Worm (Caenorhabditis elegans) whole organism, L1 larva: Measurements from ENCODE around the gene nduf-11.
A peak's percentile ranks its signal among the peaks of the same experiment; 100 is the strongest.

Experiments
- C04F5.9 ChIP-seq: sonication (generic microtip); optimal IDR thresholded peaks from 2 replicates; lab custom pipeline; 2016; ENCODE audit warnings: missing genetic modification characterization, missing compliant biosample characterization
- aha-1 ChIP-seq: fragments of 150-350 bp; optimal IDR thresholded peaks from 2 replicates; lab custom pipeline; 2014; ENCODE audit warnings: missing biosample characterization, missing genetic modification characterization
- aly-2 ChIP-seq: fragments of 150-350 bp; optimal IDR thresholded peaks from 2 replicates; lab custom pipeline; 2014; ENCODE audit warnings: missing biosample characterization, missing genetic modification characterization
- ceh-63 ChIP-seq: fragments of 200-800 bp; sonication (Bioruptor generic); optimal IDR thresholded peaks from 2 replicates; lab custom pipeline; 2018; ENCODE audit warnings: mild to moderate bottlenecking, missing genetic modification characterization, missing compliant biosample characterization
- ceh-8 ChIP-seq: fragments of 200-800 bp; sonication (Bioruptor generic); optimal IDR thresholded peaks from 2 replicates; lab custom pipeline; 2018; ENCODE audit warnings: mild to moderate bottlenecking, missing genetic modification characterization, moderate library complexity, missing compliant biosample characterization
- ceh-88 ChIP-seq: fragments of 200-800 bp; sonication (Bioruptor generic); IDR thresholded peaks from 2 replicates; pipeline ENCODE4 v1.3.6; 2022; ENCODE audit warnings: missing genetic modification characterization, missing compliant biosample characterization
- dsc-1 ChIP-seq: sonication (generic microtip); optimal IDR thresholded peaks from 2 replicates; lab custom pipeline; 2016; ENCODE audit warnings: mild to moderate bottlenecking, missing genetic modification characterization, missing compliant biosample characterization
- elt-3 ChIP-seq, 6 experiments: fragments of 150-350 bp in 1 of 6; sonication (generic microtip); optimal IDR thresholded peaks; 2 replicates each; lab custom pipeline; 2017 to 2018; ENCODE audit warnings: missing biosample characterization in 6 of 6, missing genetic modification characterization in 6 of 6, inconsistent platforms in 1 of 6
- fkh-10 ChIP-seq: sonication (generic microtip); optimal IDR thresholded peaks from 2 replicates; lab custom pipeline; 2017; ENCODE audit warnings: missing biosample characterization, missing genetic modification reagents, missing genetic modification characterization
- fkh-4 ChIP-seq: sonication (generic microtip); optimal IDR thresholded peaks from 2 replicates; lab custom pipeline; 2016; ENCODE audit warnings: missing compliant biosample characterization, missing genetic modification characterization, borderline replicate concordance
- fkh-8 ChIP-seq: sonication (generic microtip); optimal IDR thresholded peaks from 2 replicates; lab custom pipeline; 2016; ENCODE audit warnings: mild to moderate bottlenecking, missing genetic modification characterization, missing compliant biosample characterization
- grh-1 ChIP-seq: fragments of 200-800 bp; sonication (Bioruptor generic); IDR thresholded peaks from 2 replicates; pipeline ENCODE4 v1.3.6; 2022; ENCODE audit warnings: missing genetic modification reagents, missing genetic modification characterization, missing compliant biosample characterization
- hlh-4 ChIP-seq: sonication (generic microtip); optimal IDR thresholded peaks from 2 replicates; lab custom pipeline; 2016; ENCODE audit warnings: mild to moderate bottlenecking, missing genetic modification characterization, missing compliant biosample characterization
- hpl-2 ChIP-seq: fragments of 150-350 bp; optimal IDR thresholded peaks from 2 replicates; lab custom pipeline; 2014; ENCODE audit warnings: missing biosample characterization, missing genetic modification reagents, missing genetic modification characterization
- irx-1 ChIP-seq: sonication (generic microtip); optimal IDR thresholded peaks from 2 replicates; lab custom pipeline; 2016; ENCODE audit warnings: missing genetic modification characterization, missing compliant biosample characterization
- isw-1 ChIP-seq: fragments of 200-800 bp; sonication (Bioruptor generic); IDR thresholded peaks from 2 replicates; pipeline ENCODE4 v1.3.6; 2022; ENCODE audit warnings: missing genetic modification characterization, missing compliant biosample characterization
- jun-1 ChIP-seq: fragments of 150-350 bp; optimal IDR thresholded peaks from 2 replicates; lab custom pipeline; 2014; ENCODE audit warnings: missing biosample characterization, missing genetic modification reagents, missing genetic modification characterization
- lin-13 ChIP-seq: fragments of 150-350 bp; optimal IDR thresholded peaks from 2 replicates; lab custom pipeline; 2014; ENCODE audit warnings: missing biosample characterization, missing genetic modification reagents, missing genetic modification characterization
- lin-15B ChIP-seq: fragments of 150-350 bp; sonication (generic microtip); optimal IDR thresholded peaks from 3 replicates; lab custom pipeline; 2014; ENCODE audit warnings: missing biosample characterization, missing genetic modification characterization
- lin-35 ChIP-seq, 2 experiments: fragments of 150-350 bp; optimal IDR thresholded peaks; 2 replicates each; lab custom pipeline; 2014; ENCODE audit warnings: missing biosample characterization in 2 of 2, missing genetic modification characterization in 2 of 2, missing genetic modification reagents in 2 of 2
- lir-3 ChIP-seq: sonication (generic microtip); optimal IDR thresholded peaks from 2 replicates; lab custom pipeline; 2016; ENCODE audit warnings: mild to moderate bottlenecking, missing genetic modification characterization, moderate library complexity, missing compliant biosample characterization; ENCODE audit not compliant: poor library complexity
- mab-9 ChIP-seq: fragments of 200-800 bp; sonication (Bioruptor generic); IDR thresholded peaks from 2 replicates; pipeline ENCODE4 v1.3.6; 2022; ENCODE audit warnings: missing genetic modification reagents, missing genetic modification characterization, missing compliant biosample characterization
- mdl-1 ChIP-seq, 2 experiments: fragments of 150-350 bp; optimal IDR thresholded peaks; 2 replicates each; lab custom pipeline; 2014 to 2017; ENCODE audit warnings: missing biosample characterization in 2 of 2, missing genetic modification characterization in 2 of 2, inconsistent platforms in 1 of 2
- nhr-11 ChIP-seq: fragments of 150-350 bp; optimal IDR thresholded peaks from 2 replicates; lab custom pipeline; 2014; ENCODE audit warnings: missing biosample characterization, missing genetic modification characterization
- nhr-19 ChIP-seq: fragments of 200-800 bp; sonication (Bioruptor generic); conservative IDR thresholded peaks from 2 replicates; pipeline ENCODE4 v1.3.6; 2022; ENCODE audit warnings: missing genetic modification characterization, missing compliant biosample characterization
- nhr-20 ChIP-seq: sonication (generic microtip); optimal IDR thresholded peaks from 2 replicates; lab custom pipeline; 2016; ENCODE audit warnings: mild to moderate bottlenecking, missing genetic modification characterization, missing compliant biosample characterization
- nhr-237 ChIP-seq: fragments of 150-350 bp; optimal IDR thresholded peaks from 2 replicates; lab custom pipeline; 2014; ENCODE audit warnings: missing biosample characterization, missing genetic modification characterization
- nhr-47 ChIP-seq: sonication (generic microtip); optimal IDR thresholded peaks from 2 replicates; lab custom pipeline; 2016; ENCODE audit warnings: mild to moderate bottlenecking, missing genetic modification characterization, moderate library complexity, missing compliant biosample characterization
- nhr-71 ChIP-seq: sonication (generic microtip); optimal IDR thresholded peaks from 2 replicates; lab custom pipeline; 2016; ENCODE audit warnings: mild to moderate bottlenecking, missing genetic modification characterization, moderate library complexity, missing compliant biosample characterization
- nhr-76 ChIP-seq: sonication (generic microtip); optimal IDR thresholded peaks from 2 replicates; lab custom pipeline; 2017; ENCODE audit warnings: missing biosample characterization, missing genetic modification characterization
- nhr-77 ChIP-seq: fragments of 150-350 bp; optimal IDR thresholded peaks from 2 replicates; lab custom pipeline; 2014; ENCODE audit warnings: missing biosample characterization, missing genetic modification characterization
- nhr-84 ChIP-seq: sonication (generic microtip); optimal IDR thresholded peaks from 2 replicates; lab custom pipeline; 2017; ENCODE audit warnings: missing biosample characterization, missing genetic modification characterization
- nhr-85 ChIP-seq: sonication (generic microtip); peaks from one replicate; lab custom pipeline; 2016; ENCODE audit warnings: missing genetic modification characterization, inconsistent platforms, missing compliant biosample characterization
- pag-3 ChIP-seq: sonication (generic microtip); optimal IDR thresholded peaks from 2 replicates; lab custom pipeline; 2017; ENCODE audit warnings: missing genetic modification characterization, mild to moderate bottlenecking, missing compliant biosample characterization, antibody characterized with exemption, borderline replicate concordance; ENCODE audit not compliant: insufficient read depth
- pax-3 ChIP-seq: fragments of 200-800 bp; sonication (Bioruptor generic); optimal IDR thresholded peaks from 2 replicates; lab custom pipeline; 2018; ENCODE audit warnings: mild to moderate bottlenecking, missing genetic modification characterization, moderate library complexity, missing compliant biosample characterization
- pqm-1 ChIP-seq: sonication (generic microtip); optimal IDR thresholded peaks from 3 replicates; lab custom pipeline; 2017; ENCODE audit warnings: missing biosample characterization, missing genetic modification characterization
- rnt-1 ChIP-seq: sonication (generic microtip); optimal IDR thresholded peaks from 2 replicates; lab custom pipeline; 2016; ENCODE audit warnings: mild to moderate bottlenecking, missing genetic modification characterization, moderate library complexity, missing compliant biosample characterization
- skn-1 ChIP-seq: fragments of 150-350 bp; optimal IDR thresholded peaks from 2 replicates; lab custom pipeline; 2014; ENCODE audit warnings: missing biosample characterization, missing genetic modification characterization
- snpc-4 ChIP-seq: fragments of 150-350 bp; optimal IDR thresholded peaks from 2 replicates; lab custom pipeline; 2014; ENCODE audit warnings: missing biosample characterization, missing genetic modification characterization
- snu-23 ChIP-seq: sonication (generic microtip); optimal IDR thresholded peaks from 2 replicates; lab custom pipeline; 2016; ENCODE audit warnings: missing genetic modification characterization, missing compliant biosample characterization
- sox-4 ChIP-seq: sonication (generic microtip); optimal IDR thresholded peaks from 2 replicates; lab custom pipeline; 2016; ENCODE audit warnings: missing genetic modification characterization, missing compliant biosample characterization
- sptf-1 ChIP-seq: fragments of 150-350 bp; optimal IDR thresholded peaks from 2 replicates; lab custom pipeline; 2014; ENCODE audit warnings: missing biosample characterization, missing genetic modification characterization
- swsn-7 ChIP-seq: sonication (generic microtip); optimal IDR thresholded peaks from 2 replicates; lab custom pipeline; 2016; ENCODE audit warnings: missing genetic modification characterization, missing compliant biosample characterization
- unc-30 ChIP-seq: sonication (generic microtip); optimal IDR thresholded peaks from 2 replicates; lab custom pipeline; 2017; ENCODE audit warnings: missing biosample characterization, missing genetic modification characterization
- zip-4 ChIP-seq: fragments of 200-800 bp; sonication (Bioruptor generic); optimal IDR thresholded peaks from 2 replicates; lab custom pipeline; 2018; ENCODE audit warnings: mild to moderate bottlenecking, missing genetic modification characterization, moderate library complexity, missing compliant biosample characterization

nduf-11 gene

ce11 chrII:11376598-11377108 lies 31.2 kb upstream of the nduf-11 start (continued):
- TF ChIP-seq nhr-84 (tag; lab: Kevin White, UChicago) (no peak), unc-30 (no peak), irx-1 (tag; lab: Kevin White, UChicago) (no peak), grh-1 (peak; percentile 8; the same call in 1 of the 2 replicates), isw-1 (no peak), zip-4 (no peak), rnt-1 (tag; lab: Kevin White, UChicago) (peak; percentile 23), C04F5.9 (no peak), lin-13 (GFP tag; lab: Kevin White, UChicago) (peak; percentile 1), mab-9 (GFP tag; lab: Robert Waterston, UW) (no peak), hpl-2 (no peak), elt-3 (tag; optimal IDR thresholded peaks at IDR 0.05; lab: Kevin White, UChicago) (peak in 1 of 6 experiments; percentile 31), aly-2 (tag; lab: Kevin White, UChicago) (no peak), nhr-77 (tag; lab: Kevin White, UChicago) (peak; percentile 16), nhr-19 (GFP tag; lab: Robert Waterston, UW) (peak; percentile 60), nhr-237 (no peak), pqm-1 (tag; lab: Kevin White, UChicago) (no peak)

DNA sequence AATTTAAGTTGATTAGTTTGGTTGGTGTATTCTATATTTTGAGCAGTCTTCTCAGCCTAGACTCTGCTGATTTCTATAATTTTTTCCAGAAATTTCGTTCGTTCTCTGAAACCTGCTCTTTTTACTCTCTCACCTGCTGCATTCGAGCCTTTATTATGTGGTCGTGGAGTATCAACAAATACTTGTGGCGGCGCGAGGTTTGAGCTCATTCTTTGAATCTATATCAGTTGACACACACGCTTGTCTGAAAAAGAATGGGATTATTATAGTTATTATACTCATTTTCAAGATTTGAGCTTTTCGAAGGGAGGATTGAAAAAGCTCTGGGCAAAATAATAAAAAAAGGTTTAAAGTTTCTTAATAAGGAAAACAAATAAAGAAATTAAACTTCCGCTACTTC lies 30.6 kb upstream of the nduf-11 start:
- TF ChIP-seq aha-1, result no peak
- no peak for TF ChIP-seq skn-1 (tag; lab: Kevin White, UChicago)
- no peak for TF ChIP-seq hlh-4 (tag; lab: Kevin White, UChicago)
- TF ChIP-seq ceh-88, result no peak
- no peak for TF ChIP-seq nhr-84 (tag; lab: Kevin White, UChicago)
- TF ChIP-seq nhr-47 (tag; lab: Kevin White, UChicago), result peak; percentile 13
- TF ChIP-seq isw-1, result no peak
- TF ChIP-seq pax-3, result peak; percentile 4
- peak; percentile 57 for TF ChIP-seq dsc-1 (tag; lab: Kevin White, UChicago)
- TF ChIP-seq ceh-8, result no peak
- TF ChIP-seq nhr-20 (tag; lab: Kevin White, UChicago), result no peak
- TF ChIP-seq snu-23, result no peak
- no peak for TF ChIP-seq lin-35 (GFP tag; optimal IDR thresholded peaks at IDR 0.05; lab: Kevin White, UChicago)
- TF ChIP-seq lin-15B (tag; lab: Kevin White, UChicago), result no peak
- TF ChIP-seq C04F5.9, result no peak
- no peak for TF ChIP-seq jun-1 (tag; lab: Kevin White, UChicago)
- TF ChIP-seq fkh-4 (tag; lab: Kevin White, UChicago), result no peak
- no peak for TF ChIP-seq swsn-7 (tag; lab: Kevin White, UChicago)
- TF ChIP-seq nhr-71, result peak; percentile 54
- TF ChIP-seq nhr-85 (tag; lab: Kevin White, UChicago), result no peak
- peak; percentile 28 for TF ChIP-seq sox-4
- no peak for TF ChIP-seq pag-3 (tag; lab: Kevin White, UChicago)
- peak; percentile 63 for TF ChIP-seq nhr-11 (tag; lab: Kevin White, UChicago)
- no peak for TF ChIP-seq nhr-76 (tag; lab: Kevin White, UChicago)
- TF ChIP-seq fkh-8, result peak; percentile 82
- no peak for TF ChIP-seq fkh-10 (GFP tag; lab: Kevin White, UChicago)
- no peak for TF ChIP-seq snpc-4
- no peak for TF ChIP-seq mdl-1 (tag; optimal IDR thresholded peaks at IDR 0.05; lab: Kevin White, UChicago)
- TF ChIP-seq sptf-1 (tag; lab: Kevin White, UChicago), result no peak
- no peak for TF ChIP-seq ceh-63
- TF ChIP-seq mab-9 (GFP tag; lab: Robert Waterston, UW), result no peak
- TF ChIP-seq lir-3 (tag; lab: Kevin White, UChicago), result no peak
